Worm (Caenorhabditis elegans): ENCODE results near the gene C14A4.9.

The C14A4.9 gene

DNA sequence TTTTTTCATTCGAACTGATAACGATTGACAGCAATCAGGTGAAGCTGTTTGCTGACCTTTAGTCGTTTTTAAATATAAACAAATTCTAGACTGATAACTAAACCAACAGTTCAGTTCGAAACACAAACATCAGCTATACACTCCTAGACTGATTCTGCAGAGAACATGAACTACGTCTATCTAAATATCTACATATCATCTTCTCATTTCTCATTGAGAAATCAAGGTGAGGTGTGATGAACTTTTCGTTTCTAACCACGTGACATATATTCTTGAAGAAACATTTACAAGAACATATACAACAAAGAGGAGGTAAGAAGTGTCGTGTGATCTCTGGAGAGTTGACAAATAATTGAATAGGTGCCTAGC lies 41.9 kb upstream of the C14A4.9 start (continued):
- TF ChIP-seq lir-3 (tag; optimal IDR thresholded peaks at IDR 0.05; ENCODE audit: poor library complexity), result peak; percentile 45
- TF ChIP-seq efl-3 (GFP tag; optimal IDR thresholded peaks at IDR 0.05), result no peak
- TF ChIP-seq aly-2 (tag; optimal IDR thresholded peaks at IDR 0.05), result no peak
- TF ChIP-seq tlp-1 (tag; optimal IDR thresholded peaks at IDR 0.05), result no peak
- no peak for TF ChIP-seq lin-15B (tag; optimal IDR thresholded peaks at IDR 0.05)
- TF ChIP-seq sup-37 (GFP tag; optimal IDR thresholded peaks at IDR 0.05), result no peak
- peak; percentile 23 to 29 (median 28) for TF ChIP-seq dpl-1 (GFP tag; optimal IDR thresholded peaks at IDR 0.05)
- peak; percentile 15 for TF ChIP-seq pax-3 (tag; optimal IDR thresholded peaks at IDR 0.05)
- TF ChIP-seq elt-2 (tag; optimal IDR thresholded peaks at IDR 0.05), result peak; percentile 22
- peak; percentile 30 for TF ChIP-seq xbp-1 (tag; optimal IDR thresholded peaks at IDR 0.05)
- TF ChIP-seq irx-1 (tag; optimal IDR thresholded peaks at IDR 0.05), result peak; percentile 53
- TF ChIP-seq swsn-7 (tag; optimal IDR thresholded peaks at IDR 0.05), result peak; percentile 37
- TF ChIP-seq mdl-1 (tag; optimal IDR thresholded peaks at IDR 0.05), result peak in 1 of 2 experiments; percentile 47
- TF ChIP-seq unc-98 (GFP tag; IDR thresholded peaks at IDR 0.05), result no peak
- no peak for TF ChIP-seq lin-39 (tag; optimal IDR thresholded peaks at IDR 0.05)
- TF ChIP-seq nhr-28 (tag; optimal IDR thresholded peaks at IDR 0.05), result no peak
- TF ChIP-seq snu-23 (GFP tag; optimal IDR thresholded peaks at IDR 0.05), result peak; percentile 78
- no peak for TF ChIP-seq isw-1 (GFP tag; IDR thresholded peaks at IDR 0.05)
- no peak for TF ChIP-seq sptf-1 (tag; optimal IDR thresholded peaks at IDR 0.05)
- TF ChIP-seq jun-1 (tag; optimal IDR thresholded peaks at IDR 0.05), result no peak
- TF ChIP-seq skn-1 (tag; optimal IDR thresholded peaks at IDR 0.05), result peak; percentile 73
- TF ChIP-seq grh-1 (GFP tag; IDR thresholded peaks at IDR 0.05), result 0 out of 2 replicates have a peak, but pooled peaks have one; percentile 28
- no peak for TF ChIP-seq unc-86 (tag; optimal IDR thresholded peaks at IDR 0.05)
- TF ChIP-seq alr-1 (tag; optimal IDR thresholded peaks at IDR 0.05; ENCODE audit: borderline replicate concordance), result no peak
- TF ChIP-seq lin-35 (GFP tag; optimal IDR thresholded peaks at IDR 0.05), result peak; percentile 30 to 77
- TF ChIP-seq ceh-88 (GFP tag; IDR thresholded peaks at IDR 0.05), result no peak
- TF ChIP-seq vab-15 (tag; optimal IDR thresholded peaks at IDR 0.05), result no peak
- TF ChIP-seq nhr-12 (tag; optimal IDR thresholded peaks at IDR 0.05), result no peak
- peak in 2 of 6 experiments; percentile 44 to 85 for TF ChIP-seq elt-3 (tag; optimal IDR thresholded peaks at IDR 0.05)
- peak; percentile 72 for TF ChIP-seq nhr-90 (tag; optimal IDR thresholded peaks at IDR 0.05; ENCODE audit: poor library complexity)
- TF ChIP-seq ama-1 (optimal IDR thresholded peaks at IDR 0.05), result peak; percentile 67
- no peak for TF ChIP-seq ztf-11 (tag; optimal IDR thresholded peaks at IDR 0.05)
- peak; percentile 92 for TF ChIP-seq nhr-71 (tag; optimal IDR thresholded peaks at IDR 0.05)
- peak in 1 of 2 experiments; percentile 26 for TF ChIP-seq efl-1 (optimal IDR thresholded peaks at IDR 0.05)
- peak in 1 of 2 experiments; percentile 31 for TF ChIP-seq efl-1 (GFP tag; optimal IDR thresholded peaks at IDR 0.05 in 1 of 2)
- peak; percentile 26 for TF ChIP-seq snpc-4 (tag; optimal IDR thresholded peaks at IDR 0.05)

DNA sequence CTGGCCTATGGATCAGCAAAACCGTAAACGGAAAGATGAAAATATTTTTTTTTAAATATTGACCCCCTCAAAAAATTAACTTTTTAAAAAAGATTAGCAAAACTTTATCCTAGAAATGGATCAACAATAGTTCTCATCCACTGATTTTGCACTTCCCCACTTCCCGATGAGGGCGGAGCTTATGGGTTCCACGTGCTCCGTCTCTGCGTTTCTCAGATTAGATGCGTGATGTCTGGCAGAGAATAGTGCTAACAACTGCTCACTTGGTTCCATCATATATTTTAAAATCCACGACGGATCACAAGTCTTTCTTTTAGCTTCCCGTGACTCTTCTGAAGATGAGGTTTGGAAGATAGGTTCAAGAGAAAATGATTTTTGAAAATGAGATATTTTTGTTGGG lies 40.8 kb upstream of the C14A4.9 start:
- peak; percentile 1 for TF ChIP-seq nhr-11 (tag; optimal IDR thresholded peaks at IDR 0.05)
- TF ChIP-seq lsy-2 (tag; optimal IDR thresholded peaks at IDR 0.05), result peak; percentile 41 to 43
- no peak for TF ChIP-seq egl-27 (tag; optimal IDR thresholded peaks at IDR 0.05)
- TF ChIP-seq hpl-2 (GFP tag; optimal IDR thresholded peaks at IDR 0.05), result no peak
- peak in 1 of 3 experiments; percentile 2 for TF ChIP-seq dpl-1 (GFP tag; optimal IDR thresholded peaks at IDR 0.05)
- TF ChIP-seq nhr-19 (GFP tag; conservative IDR thresholded peaks at IDR 0.05), result peak; percentile 34; the same call in 1 of the 2 replicates
- peak; percentile 37 for TF ChIP-seq nhr-71 (tag; optimal IDR thresholded peaks at IDR 0.05)
- peak; percentile 65 for TF ChIP-seq unc-130 (tag; optimal IDR thresholded peaks at IDR 0.05)
- peak; percentile 14 for TF ChIP-seq ztf-4 (tag; optimal IDR thresholded peaks at IDR 0.05)
- TF ChIP-seq lir-3 (tag; optimal IDR thresholded peaks at IDR 0.05; ENCODE audit: poor library complexity), result peak; percentile 45
- peak; percentile 61 for TF ChIP-seq lin-14 (GFP tag; optimal IDR thresholded peaks at IDR 0.05)
- no peak for TF ChIP-seq alr-1 (tag; optimal IDR thresholded peaks at IDR 0.05; ENCODE audit: borderline replicate concordance)
- peak; percentile 18 for TF ChIP-seq mep-1 (tag; optimal IDR thresholded peaks at IDR 0.05)
- peak in 1 of 2 experiments; percentile 87 for TF ChIP-seq mdl-1 (tag; optimal IDR thresholded peaks at IDR 0.05)
- no peak for TF ChIP-seq nhr-47 (tag; optimal IDR thresholded peaks at IDR 0.05)
- no peak for TF ChIP-seq C04F5.9 (tag; optimal IDR thresholded peaks at IDR 0.05)
- TF ChIP-seq fkh-4 (tag; optimal IDR thresholded peaks at IDR 0.05; ENCODE audit: borderline replicate concordance), result no peak
- peak; percentile 85 for TF ChIP-seq rnt-1 (tag; optimal IDR thresholded peaks at IDR 0.05)
- no peak for TF ChIP-seq snu-23 (GFP tag; optimal IDR thresholded peaks at IDR 0.05)
- TF ChIP-seq efl-1 (optimal IDR thresholded peaks at IDR 0.05), result peak in 1 of 2 experiments; percentile 3
- TF ChIP-seq efl-1 (GFP tag; optimal IDR thresholded peaks at IDR 0.05 in 1 of 2), result peak in 1 of 2 experiments; percentile 89

Data from whole organism, L1 larva.